Fruit fly (Drosophila melanogaster): ENCODE results near the gene Srp14.

- peak; percentile 58 to 66 for TF ChIP-seq CTCF (optimal IDR thresholded peaks at IDR 0.05)
- TF ChIP-seq CG8478 (optimal IDR thresholded peaks at IDR 0.05): no peak
Measured at dm6 chr3R:20557415-20558105, 22.4 kb upstream of the Srp14 start, which contains the start of the genes DPCoAC and CG5180.

Data from S2 (cell line).